In genomic region chr3L:4253611-4254300, dm6 we compare ENCODE assay signal across 5 fruit fly cellular contexts.
TF ChIP-seq lines count a peak whose summit lies in the region.

No protein-coding gene starts in this region.

- TF ChIP-seq CTCF in whole organism, embryonic (GFP tag; optimal IDR thresholded peaks at IDR 0.05; lab: Kevin White, UChicago) = no peak

TF ChIP-seq in whole organism, adult, 20 proteins besides CTCF, POLR2A, EP300 and RAD21:
- no peak for TF ChIP-seq Hr96 (GFP tag; optimal IDR thresholded peaks at IDR 0.05; lab: Kevin White, UChicago)
- TF ChIP-seq CG5204 (GFP tag; optimal IDR thresholded peaks at IDR 0.05; lab: Kevin White, UChicago) = no peak
- TF ChIP-seq CG7045 (GFP tag; optimal IDR thresholded peaks at IDR 0.05; lab: Kevin White, UChicago) = no peak
- TF ChIP-seq Mnt (GFP tag; optimal IDR thresholded peaks at IDR 0.05; lab: Kevin White, UChicago) = peak; percentile 79
- TF ChIP-seq bab1 (GFP tag; optimal IDR thresholded peaks at IDR 0.05; lab: Kevin White, UChicago) = no peak
- no peak for TF ChIP-seq CG11617 (GFP tag; optimal IDR thresholded peaks at IDR 0.05; lab: Kevin White, UChicago)
- TF ChIP-seq pad (GFP tag; optimal IDR thresholded peaks at IDR 0.05; lab: Kevin White, UChicago) = peak; percentile 35
- peak; percentile 4 for TF ChIP-seq cic (GFP tag; optimal IDR thresholded peaks at IDR 0.05; lab: Kevin White, UChicago)
- no peak for TF ChIP-seq Clk (GFP tag; optimal IDR thresholded peaks at IDR 0.05; lab: Kevin White, UChicago)
- TF ChIP-seq CG14711 (tag; optimal IDR thresholded peaks at IDR 0.05; lab: Kevin White, UChicago) = no peak
- no peak for TF ChIP-seq cnc (optimal IDR thresholded peaks at IDR 0.05; lab: Kevin White, UChicago)
- no peak for TF ChIP-seq kay (GFP tag; lab: Kevin White, UChicago; ENCODE audit: borderline replicate concordance)

TF ChIP-seq in whole organism, embryonic, 481 proteins besides CTCF, POLR2A, EP300 and RAD21 (continues in another document):
- TF ChIP-seq CG11085 (GFP tag; IDR thresholded peaks at IDR 0.05; lab: Robert Waterston, UW) (no peak), YL-1 (GFP tag; optimal IDR thresholded peaks at IDR 0.05; lab: Kevin White, UChicago) (peak; percentile 30), Atf3 (GFP tag; optimal IDR thresholded peaks at IDR 0.05; lab: Kevin White, UChicago) (no peak), mld (GFP tag; IDR thresholded peaks at IDR 0.05; lab: Robert Waterston, UW; ENCODE audit: partially characterized antibody) (0 out of 3 replicates have a peak, but pooled peaks have one; percentile 58), br (optimal IDR thresholded peaks at IDR 0.05; lab: Kevin White, UChicago) (no peak), wor (GFP tag; IDR thresholded peaks at IDR 0.05; lab: Robert Waterston, UW) (no peak), Usf (GFP tag; optimal IDR thresholded peaks at IDR 0.05; lab: Kevin White, UChicago) (no peak), CG10321 (GFP tag; IDR thresholded peaks at IDR 0.05; lab: Robert Waterston, UW) (no peak), pfk (GFP tag; optimal IDR thresholded peaks at IDR 0.05; lab: Kevin White, UChicago) (no peak), Oli (tag; optimal IDR thresholded peaks at IDR 0.05; lab: Kevin White, UChicago) (no peak), cg (GFP tag; optimal IDR thresholded peaks at IDR 0.05; lab: Kevin White, UChicago) (peak; percentile 91), chinmo (GFP tag; IDR thresholded peaks at IDR 0.05; lab: Robert Waterston, UW; ENCODE audit: partially characterized antibody) (peak; percentile 86; the same call in 1 of the 4 replicates), CG10959 (GFP tag; IDR thresholded peaks at IDR 0.05; lab: Robert Waterston, UW) (0 out of 2 replicates have a peak, but pooled peaks have one; percentile 31), CG12104 (GFP tag; optimal IDR thresholded peaks at IDR 0.05; lab: Kevin White, UChicago) (peak; percentile 6), tin (GFP tag; optimal IDR thresholded peaks at IDR 0.05; lab: Kevin White, UChicago) (no peak), CG31365 (tag; optimal IDR thresholded peaks at IDR 0.05; lab: Kevin White, UChicago) (no peak), CG4617 (GFP tag; optimal IDR thresholded peaks at IDR 0.05; lab: Kevin White, UChicago; ENCODE audit: borderline replicate concordance) (peak; percentile 46), CG17328 (GFP tag; IDR thresholded peaks at IDR 0.05; lab: Robert Waterston, UW) (no peak), lmd (GFP tag; IDR thresholded peaks at IDR 0.05; lab: Robert Waterston, UW) (0 out of 2 replicates have a peak, but pooled peaks have one; percentile 12)

TF ChIP-seq in whole organism, prepupa, 60 proteins besides CTCF, POLR2A, EP300 and RAD21:
- TF ChIP-seq Ets96B (tag; optimal IDR thresholded peaks at IDR 0.05; lab: Kevin White, UChicago) = no peak
- peak; percentile 92 for TF ChIP-seq svp (GFP tag; lab: Kevin White, UChicago)
- peak; percentile 44 for TF ChIP-seq Eip78C (GFP tag; lab: Kevin White, UChicago)
- TF ChIP-seq ss (GFP tag; optimal IDR thresholded peaks at IDR 0.05; lab: Kevin White, UChicago) = no peak
- peak; percentile 38 for TF ChIP-seq Sox14 (GFP tag; optimal IDR thresholded peaks at IDR 0.05; lab: Kevin White, UChicago)
- TF ChIP-seq dsx (GFP tag; optimal IDR thresholded peaks at IDR 0.05; lab: Kevin White, UChicago; ENCODE audit: poor library complexity, severe bottlenecking) = peak; percentile 66
- TF ChIP-seq fkh (GFP tag; optimal IDR thresholded peaks at IDR 0.05; lab: Kevin White, UChicago) = peak; percentile 73
- no peak for TF ChIP-seq CG10631 (GFP tag; optimal IDR thresholded peaks at IDR 0.05; lab: Kevin White, UChicago)

TF ChIP-seq in whole organism, pupa, 21 proteins besides CTCF, POLR2A, EP300 and RAD21:
- no peak for TF ChIP-seq CG12605 (GFP tag; IDR thresholded peaks at IDR 0.05; lab: Robert Waterston, UW)
- 0 out of 3 replicates have a peak, but pooled peaks have one; percentile 10 for TF ChIP-seq fd96Ca (GFP tag; IDR thresholded peaks at IDR 0.05; lab: Robert Waterston, UW)
- TF ChIP-seq Ets98B (GFP tag; IDR thresholded peaks at IDR 0.05; lab: Robert Waterston, UW) = peak; percentile 6; the same call in 1 of the 2 replicates

TF ChIP-seq in whole organism, wandering third instar larva, 38 proteins besides CTCF, POLR2A, EP300 and RAD21:
- TF ChIP-seq CG32264 (GFP tag; optimal IDR thresholded peaks at IDR 0.05; lab: Kevin White, UChicago) = no peak
- no peak for TF ChIP-seq Rel (GFP tag; optimal IDR thresholded peaks at IDR 0.05; lab: Kevin White, UChicago)
- peak; percentile 97 for TF ChIP-seq Rel (tag; optimal IDR thresholded peaks at IDR 0.05; lab: Kevin White, UChicago)
- TF ChIP-seq N (GFP tag; optimal IDR thresholded peaks at IDR 0.05; lab: Kevin White, UChicago) = peak; percentile 14
TF ChIP-seq in whole organism, wandering third instar larva: peak in this region for 2.
